Worm (Caenorhabditis elegans): ENCODE results near the gene nhr-171.
A peak's percentile ranks its signal among the peaks of the same experiment; 100 is the strongest.

Gene nhr-171

DNA sequence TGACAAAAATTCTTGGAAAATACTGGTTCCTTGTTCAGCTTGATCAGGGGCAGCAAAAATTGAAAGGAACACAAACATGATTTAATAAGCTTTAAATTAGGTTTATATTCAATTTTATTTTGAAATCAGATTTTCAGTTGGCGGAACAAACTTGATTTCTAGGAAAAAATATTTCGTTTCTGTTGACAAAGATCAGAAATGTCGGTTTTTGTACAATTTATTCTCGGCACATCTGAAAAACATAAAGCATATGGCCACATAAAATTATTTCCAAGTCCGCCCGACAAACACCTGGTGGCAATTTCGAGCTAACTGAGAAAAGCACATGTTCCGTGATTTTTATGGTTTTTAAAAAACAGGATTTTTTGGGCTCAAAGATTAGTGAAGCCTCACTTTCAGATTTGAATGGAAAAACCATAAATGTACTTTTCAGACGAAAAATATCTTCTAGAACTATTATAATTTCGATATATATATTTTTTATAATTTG lies 42.4 kb downstream of the nhr-171 start, which contains the start of gene ttr-10:
ttr-10 (minus strand) TSS at position 51 of the 490 bp plus-strand sequence.
- TF ChIP-seq aha-1 (tag): peak; percentile 1
- peak in 1 of 2 experiments; percentile 95 for TF ChIP-seq unc-62 (GFP tag; optimal IDR thresholded peaks at IDR 0.05 in 1 of 2)
- TF ChIP-seq unc-62 (tag; optimal IDR thresholded peaks at IDR 0.05): no peak
- TF ChIP-seq nhr-41 (GFP tag; IDR thresholded peaks at IDR 0.05): no peak

DNA sequence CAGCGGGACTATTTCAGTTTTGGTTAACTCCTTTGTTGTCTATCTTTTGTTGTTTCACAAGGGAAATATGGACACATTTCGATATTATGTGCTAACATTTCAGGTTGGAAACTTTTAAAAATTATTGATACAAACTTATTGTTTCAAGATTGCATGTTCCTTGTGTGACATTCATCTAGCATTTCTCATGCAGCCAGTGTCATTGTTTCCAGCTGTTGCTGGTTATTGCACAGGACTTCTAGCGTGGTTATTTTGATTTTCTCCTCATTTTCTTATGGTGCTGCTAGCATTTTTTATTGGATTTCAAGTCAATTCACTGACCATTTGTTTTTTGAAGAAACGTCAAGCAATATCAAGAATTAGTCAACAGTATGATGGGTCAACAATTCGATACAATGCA lies 44.3 kb downstream of the nhr-171 start:
- TF ChIP-seq nhr-10 (tag; optimal IDR thresholded peaks at IDR 0.05) (no peak), unc-62 (GFP tag; optimal IDR thresholded peaks at IDR 0.05 in 1 of 2) (peak in 1 of 2 experiments; percentile 34), unc-62 (tag; optimal IDR thresholded peaks at IDR 0.05) (no peak)

DNA sequence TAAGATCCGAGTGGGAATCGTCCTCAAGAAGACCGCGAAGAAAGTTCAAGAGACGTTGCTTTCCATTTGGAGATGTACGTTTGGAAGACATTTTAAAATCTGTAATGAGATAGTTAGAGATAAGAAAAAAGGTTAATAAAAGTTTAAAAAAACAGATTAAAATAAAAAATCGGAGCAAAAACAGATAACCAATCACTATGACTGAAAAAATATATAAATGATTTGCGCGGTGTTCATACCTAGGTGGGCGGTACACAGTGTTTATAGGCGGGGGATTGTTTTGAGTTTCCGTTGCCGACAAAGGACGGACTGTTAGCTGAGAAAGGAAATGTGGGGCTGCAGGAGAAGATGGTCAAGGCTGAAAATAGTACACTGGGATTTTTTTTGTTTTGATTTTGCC lies 47.1 kb downstream of the nhr-171 start, which contains the start of gene ets-7:
ets-7 (minus strand) TSS at position 101 of the 400 bp plus-strand sequence.
- no peak for TF ChIP-seq mep-1 (tag; optimal IDR thresholded peaks at IDR 0.05)
- no peak for TF ChIP-seq set-16 (GFP tag; IDR thresholded peaks at IDR 0.05)
- no peak for TF ChIP-seq madf-9 (GFP tag; conservative IDR thresholded peaks at IDR 0.05)
- TF ChIP-seq nhr-28 (tag; optimal IDR thresholded peaks at IDR 0.05): no peak
- no peak for TF ChIP-seq unc-39 (tag; optimal IDR thresholded peaks at IDR 0.05)
- no peak for TF ChIP-seq T26A8.4 (GFP tag; IDR thresholded peaks at IDR 0.05)
- TF ChIP-seq F26F4.8 (GFP tag; conservative IDR thresholded peaks at IDR 0.05): no peak
- no peak for TF ChIP-seq lin-1 (GFP tag; IDR thresholded peaks at IDR 0.05)
- no peak for TF ChIP-seq nhr-48 (tag; optimal IDR thresholded peaks at IDR 0.05)

DNA sequence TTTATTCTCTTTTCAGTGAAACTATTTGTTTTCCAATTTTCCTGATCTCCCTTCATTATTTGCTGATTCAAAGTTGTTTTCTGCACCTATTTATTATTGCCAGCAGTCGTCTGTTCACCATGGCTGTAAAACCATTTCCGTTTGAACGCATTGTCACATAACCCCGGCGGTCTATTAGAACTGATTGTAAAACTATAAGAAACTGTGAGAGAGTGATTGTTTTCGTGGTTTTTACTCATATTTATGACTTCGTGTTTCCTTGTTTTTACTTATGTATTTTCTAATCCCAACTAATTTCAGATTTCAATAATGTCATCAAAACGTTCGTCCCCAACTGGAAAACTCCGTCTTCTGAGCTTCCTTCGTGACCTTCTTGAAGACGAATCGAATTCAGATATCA lies 51.4 kb downstream of the nhr-171 start, which contains the start of gene F19F10.1:
F19F10.1 (plus strand) TSS at position 301 of the 400 bp plus-strand sequence.
- TF ChIP-seq sdz-12 (GFP tag; optimal IDR thresholded peaks at IDR 0.05) (no peak), Y75B8A.6 (GFP tag; IDR thresholded peaks at IDR 0.05) (no peak), unc-130 (GFP tag; optimal IDR thresholded peaks at IDR 0.05) (no peak), nhr-76 (tag; optimal IDR thresholded peaks at IDR 0.05) (no peak), zip-2 (tag; optimal IDR thresholded peaks at IDR 0.05) (no peak), mes-2 (tag; optimal IDR thresholded peaks at IDR 0.05; ENCODE audit: poor library complexity, severe bottlenecking) (no peak), mep-1 (tag; optimal IDR thresholded peaks at IDR 0.05) (no peak), ceh-20 (GFP tag; IDR thresholded peaks at IDR 0.05) (no peak), zfp-2 (tag; optimal IDR thresholded peaks at IDR 0.05) (no peak)

All from whole organism, L4 larva.